Fruit fly (Drosophila melanogaster) whole organism, adult: Measurements from ENCODE around the gene CG31198.

Source experiments
- CG1620 ChIP-seq: fragments of 200-800 bp; sonication (Bioruptor generic); optimal IDR thresholded peaks from 2 replicates; lab custom pipeline; 2016; ENCODE audit warnings: missing biosample characterization, missing genetic modification characterization
- CG7045 ChIP-seq: fragments of 200-800 bp; sonication (Bioruptor generic); optimal IDR thresholded peaks from 2 replicates; lab custom pipeline; 2017; ENCODE audit warnings: missing biosample characterization, mild to moderate bottlenecking, missing genetic modification characterization

DNA sequence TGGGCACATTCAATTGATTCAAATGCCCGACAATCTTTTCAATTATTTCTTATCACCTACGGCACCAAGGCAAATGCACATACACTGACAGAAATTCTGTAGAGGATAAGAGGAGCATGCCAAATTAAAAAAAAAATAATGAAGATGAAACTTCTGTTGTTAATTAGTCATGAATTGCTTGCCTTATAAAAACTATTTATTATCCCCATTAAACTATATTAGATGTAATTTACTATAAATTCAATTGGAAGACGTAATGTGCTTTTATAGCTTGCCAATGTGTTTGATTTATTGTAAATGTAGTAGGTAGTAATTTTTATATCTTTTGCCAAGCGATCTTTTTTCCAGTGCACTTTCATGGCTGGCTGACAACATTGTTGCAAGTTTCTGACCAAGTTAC is 22.4 kb upstream of the CG31198 start:
- TF ChIP-seq CG1620 (GFP tag; lab: Kevin White, UChicago): no peak
- no peak for TF ChIP-seq CG7045 (GFP tag; lab: Kevin White, UChicago)
